Worm (Caenorhabditis elegans): ENCODE measurements around the gene srh-111.

The srh-111 gene

ce11 chrV:17530486-17530885, 45.5 kb upstream of the srh-111 start, which contains the start of gene C18D4.12:
Gene C18D4.12 (minus strand): TSS chrV:17530586.
- TF ChIP-seq nhr-20 (tag; optimal IDR thresholded peaks at IDR 0.05) = no peak
- TF ChIP-seq ztf-11 (tag; optimal IDR thresholded peaks at IDR 0.05) = no peak
- TF ChIP-seq nhr-19 (GFP tag; conservative IDR thresholded peaks at IDR 0.05) = no peak
- no peak for TF ChIP-seq unc-62 (GFP tag; optimal IDR thresholded peaks at IDR 0.05)
- TF ChIP-seq lin-13 (GFP tag; optimal IDR thresholded peaks at IDR 0.05) = no peak
- TF ChIP-seq nhr-11 (tag; optimal IDR thresholded peaks at IDR 0.05) = no peak
- TF ChIP-seq mdl-1 (tag; optimal IDR thresholded peaks at IDR 0.05) = no peak
- TF ChIP-seq ceh-8 (GFP tag; optimal IDR thresholded peaks at IDR 0.05) = no peak
- TF ChIP-seq unc-86 (tag; optimal IDR thresholded peaks at IDR 0.05) = no peak
- no peak for TF ChIP-seq nhr-77 (tag; optimal IDR thresholded peaks at IDR 0.05)

ce11 chrV:17527729-17528128, 42.8 kb upstream of the srh-111 start, which contains the start of gene srz-90:
Gene srz-90 (plus strand): TSS chrV:17528029.
- no peak for TF ChIP-seq tbx-2 (tag; optimal IDR thresholded peaks at IDR 0.05)
- no peak for TF ChIP-seq efl-3 (GFP tag; optimal IDR thresholded peaks at IDR 0.05)
- TF ChIP-seq snu-23 (GFP tag; optimal IDR thresholded peaks at IDR 0.05) = no peak
- TF ChIP-seq elt-2 (tag; optimal IDR thresholded peaks at IDR 0.05) = no peak
- TF ChIP-seq grh-1 (GFP tag; IDR thresholded peaks at IDR 0.05) = no peak
- no peak for TF ChIP-seq skn-1 (tag; optimal IDR thresholded peaks at IDR 0.05)
- TF ChIP-seq blmp-1 (tag; optimal IDR thresholded peaks at IDR 0.05) = no peak
- no peak for TF ChIP-seq nhr-84 (tag; optimal IDR thresholded peaks at IDR 0.05)
- no peak for TF ChIP-seq nhr-77 (tag; optimal IDR thresholded peaks at IDR 0.05)
- no peak for TF ChIP-seq rnt-1 (tag; optimal IDR thresholded peaks at IDR 0.05)
- TF ChIP-seq lin-13 (GFP tag; optimal IDR thresholded peaks at IDR 0.05) = no peak
- TF ChIP-seq aly-2 (tag; optimal IDR thresholded peaks at IDR 0.05) = no peak

- TF ChIP-seq lin-13 (GFP tag; optimal IDR thresholded peaks at IDR 0.05) (no peak), sox-4 (tag; optimal IDR thresholded peaks at IDR 0.05) (no peak), sup-37 (GFP tag; optimal IDR thresholded peaks at IDR 0.05) (no peak), aly-2 (tag; optimal IDR thresholded peaks at IDR 0.05) (no peak), nhr-76 (tag; optimal IDR thresholded peaks at IDR 0.05) (no peak), unc-86 (tag; optimal IDR thresholded peaks at IDR 0.05) (no peak), ceh-88 (GFP tag; IDR thresholded peaks at IDR 0.05) (no peak), nhr-237 (tag; optimal IDR thresholded peaks at IDR 0.05) (no peak), nhr-84 (tag; optimal IDR thresholded peaks at IDR 0.05) (no peak), lin-14 (GFP tag; optimal IDR thresholded peaks at IDR 0.05) (no peak), ceh-63 (GFP tag; optimal IDR thresholded peaks at IDR 0.05) (no peak), mef-2 (tag; optimal IDR thresholded peaks at IDR 0.05) (no peak)
Measured at ce11 chrV:17520735-17521134, 35.8 kb upstream of the srh-111 start, which contains the start of gene fbxa-136. Gene fbxa-136 (plus strand): TSS chrV:17521035.

- TF ChIP-seq alr-1 (tag; optimal IDR thresholded peaks at IDR 0.05; ENCODE audit: borderline replicate concordance) (no peak), nhr-28 (tag; optimal IDR thresholded peaks at IDR 0.05) (no peak), nhr-11 (tag; optimal IDR thresholded peaks at IDR 0.05) (no peak), lin-35 (GFP tag; optimal IDR thresholded peaks at IDR 0.05) (no peak), Y116A8C.19 (tag; optimal IDR thresholded peaks at IDR 0.05; ENCODE audit: borderline replicate concordance) (no peak)
Measured at ce11 chrV:17513831-17514230, 28.9 kb upstream of the srh-111 start.

- TF ChIP-seq ceh-88 (GFP tag; IDR thresholded peaks at IDR 0.05) (no peak), ceh-8 (GFP tag; optimal IDR thresholded peaks at IDR 0.05) (no peak), grh-1 (GFP tag; IDR thresholded peaks at IDR 0.05) (no peak), unc-86 (tag; optimal IDR thresholded peaks at IDR 0.05) (no peak), ets-5 (GFP tag; IDR thresholded peaks at IDR 0.05) (no peak), lin-15B (tag; optimal IDR thresholded peaks at IDR 0.05) (no peak), aly-2 (tag; optimal IDR thresholded peaks at IDR 0.05) (no peak)
Measured at ce11 chrV:17512763-17513162, 27.8 kb upstream of the srh-111 start.
